Worm (Caenorhabditis elegans) whole organism, early embryonic: ENCODE measurements around the gene srt-63.

ENCODE experiments used
- F13C5.2 ChIP-seq: sonication (generic microtip); optimal IDR thresholded peaks from 2 replicates; lab custom pipeline; 2017; ENCODE audit warnings: mild to moderate bottlenecking, missing genetic modification characterization, inconsistent platforms, missing compliant biosample characterization
- aly-1 ChIP-seq: sonication (generic microtip); optimal IDR thresholded peaks from 2 replicates; lab custom pipeline; 2016; ENCODE audit warnings: missing genetic modification characterization, missing compliant biosample characterization
- ama-1 ChIP-seq: fragments of 150-350 bp; optimal IDR thresholded peaks from 2 replicates; lab custom pipeline; 2014
- ceh-36 ChIP-seq: sonication (generic microtip); optimal IDR thresholded peaks from 2 replicates; lab custom pipeline; 2016; ENCODE audit warnings: missing genetic modification characterization, inconsistent platforms, missing compliant biosample characterization
- ets-7 ChIP-seq: sonication (generic microtip); optimal IDR thresholded peaks from 2 replicates; lab custom pipeline; 2016; ENCODE audit warnings: missing genotype, missing genetic modification characterization, missing compliant biosample characterization
- flt-1 ChIP-seq: fragments of 200-800 bp; sonication (Bioruptor generic); IDR thresholded peaks from 2 replicates; pipeline ENCODE4 v1.3.6; 2022; ENCODE audit warnings: missing genetic modification characterization, missing compliant biosample characterization
- pes-1 ChIP-seq: fragments of 200-800 bp; sonication (Bioruptor generic); IDR thresholded peaks from 2 replicates; pipeline ENCODE4 v1.3.6; 2022; ENCODE audit warnings: missing genetic modification reagents, missing genetic modification characterization, missing compliant biosample characterization
- scrt-1 ChIP-seq: fragments of 200-800 bp; sonication (Bioruptor generic); IDR thresholded peaks from 2 replicates; pipeline ENCODE4 v1.3.6; 2022; ENCODE audit warnings: missing genetic modification characterization, missing compliant biosample characterization
- sea-1 ChIP-seq: fragments of 200-800 bp; sonication (Bioruptor generic); conservative IDR thresholded peaks from 2 replicates; pipeline ENCODE4 v1.3.6; 2022; ENCODE audit warnings: missing genetic modification characterization, missing compliant biosample characterization
- tbx-11 ChIP-seq: fragments of 200-800 bp; sonication (Bioruptor generic); IDR thresholded peaks from 2 replicates; pipeline ENCODE4 v1.3.6; 2022; ENCODE audit warnings: missing genetic modification characterization, missing compliant biosample characterization
- tbx-37 ChIP-seq: fragments of 200-800 bp; sonication (Bioruptor generic); conservative IDR thresholded peaks from 2 replicates; pipeline ENCODE4 v1.3.6; 2022; ENCODE audit warnings: missing genetic modification reagents, missing genetic modification characterization, missing compliant biosample characterization

DNA sequence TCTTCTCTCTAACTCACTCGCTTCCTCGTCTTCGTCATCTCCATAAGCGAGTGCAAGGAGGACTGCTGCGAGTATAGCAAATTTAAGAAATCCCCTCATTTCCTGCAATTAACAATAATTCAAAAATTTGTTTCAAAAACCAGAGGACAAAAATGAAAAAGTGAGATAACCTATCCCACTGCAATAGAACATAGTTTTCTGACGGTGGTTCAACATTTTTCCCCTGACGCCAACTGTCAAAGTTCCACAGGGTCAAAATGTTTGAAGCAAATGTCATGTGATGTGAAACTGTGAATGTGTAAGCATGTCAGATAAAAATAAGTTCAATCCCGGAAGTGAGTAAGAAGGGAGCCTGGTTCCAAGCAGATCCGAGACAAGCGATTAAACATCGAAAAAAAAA is 13.5 kb upstream of the srt-63 start, which contains the start of gene T28A11.19:
- TF ChIP-seq ama-1 (lab: Kevin White, UChicago) (no peak), flt-1 (GFP tag; lab: Robert Waterston, UW) (no peak), aly-1 (tag; lab: Kevin White, UChicago) (no peak), tbx-11 (GFP tag; lab: Robert Waterston, UW) (no peak), scrt-1 (GFP tag; lab: Robert Waterston, UW) (no peak), pes-1 (no peak), F13C5.2 (tag; lab: Kevin White, UChicago) (no peak), ets-7 (tag; lab: Kevin White, UChicago) (no peak), sea-1 (no peak), tbx-37 (GFP tag; lab: Robert Waterston, UW) (no peak), ceh-36 (tag; lab: Kevin White, UChicago) (no peak)
